Fruit fly (Drosophila melanogaster) whole organism, embryonic: ENCODE results near the gene CG16959.

Source experiments
- Adf1 ChIP-seq: fragments of 200-800 bp; sonication (Bioruptor generic); IDR thresholded peaks from 2 replicates; pipeline ENCODE4 v1.3.6; 2022; ENCODE audit warnings: missing biosample characterization, missing genetic modification characterization
- CG11504 ChIP-seq: fragments of 200-800 bp; sonication (Bioruptor generic); optimal IDR thresholded peaks from 3 replicates; lab custom pipeline; 2019; ENCODE audit warnings: missing biosample characterization, mild to moderate bottlenecking, missing genetic modification characterization, moderate library complexity
- CG11696 ChIP-seq: fragments of 200-800 bp; sonication (Bioruptor generic); IDR thresholded peaks from 2 replicates; pipeline ENCODE4 v1.3.6; 2022; ENCODE audit warnings: missing biosample characterization, missing genetic modification characterization
- CG12391 ChIP-seq: fragments of 200-800 bp; sonication (Bioruptor generic); optimal IDR thresholded peaks from 3 replicates; lab custom pipeline; 2018; ENCODE audit warnings: missing biosample characterization, mild to moderate bottlenecking, missing genetic modification characterization, moderate library complexity
- CG15269 ChIP-seq: fragments of 200-800 bp; sonication (Bioruptor generic); optimal IDR thresholded peaks from 2 replicates; lab custom pipeline; 2018; ENCODE audit warnings: missing biosample characterization, mild to moderate bottlenecking, missing genetic modification characterization, moderate library complexity
- CG17802 ChIP-seq: fragments of 200-800 bp; sonication (Bioruptor generic); optimal IDR thresholded peaks from 2 replicates; lab custom pipeline; 2018; ENCODE audit warnings: missing biosample characterization, mild to moderate bottlenecking, missing genetic modification characterization, moderate library complexity
- CG2199 ChIP-seq: fragments of 200-800 bp; sonication (Bioruptor generic); IDR thresholded peaks from 3 replicates; pipeline ENCODE4 v1.3.6; 2022; ENCODE audit warnings: missing biosample characterization, missing genetic modification characterization
- CG2202 ChIP-seq: fragments of 200-800 bp; sonication (Bioruptor generic); optimal IDR thresholded peaks from 2 replicates; lab custom pipeline; 2018; ENCODE audit warnings: missing biosample characterization, mild to moderate bottlenecking, missing genetic modification characterization
- CG30020 ChIP-seq: fragments of 200-800 bp; optimal IDR thresholded peaks from 2 replicates; lab custom pipeline; 2019; ENCODE audit warnings: missing biosample characterization, mild to moderate bottlenecking, missing genetic modification characterization, moderate library complexity
- CG33213 ChIP-seq: fragments of 200-800 bp; sonication (Bioruptor generic); optimal IDR thresholded peaks from 3 replicates; lab custom pipeline; 2016; ENCODE audit warnings: missing biosample characterization, missing genetic modification characterization
- CG34224 ChIP-seq: fragments of 200-800 bp; sonication (Bioruptor generic); IDR thresholded peaks from 3 replicates; pipeline ENCODE4 v1.3.6; 2022; ENCODE audit warnings: missing biosample characterization, missing genetic modification characterization; ENCODE audit not compliant: partially characterized antibody
- CG6175 ChIP-seq: fragments of 200-800 bp; sonication (Bioruptor generic); IDR thresholded peaks from 3 replicates; pipeline ENCODE4 v1.3.6; 2022; ENCODE audit warnings: missing biosample characterization, missing genetic modification characterization
- CG6854 ChIP-seq: fragments of 200-800 bp; sonication (Bioruptor generic); optimal IDR thresholded peaks from 3 replicates; lab custom pipeline; 2017; ENCODE audit warnings: missing biosample characterization, mild to moderate bottlenecking, missing genetic modification characterization
- Doc3 ChIP-seq: fragments of 200-800 bp; sonication (Bioruptor generic); IDR thresholded peaks from 3 replicates; pipeline ENCODE4 v1.3.6; 2022; ENCODE audit warnings: missing biosample characterization, missing genetic modification characterization; ENCODE audit not compliant: partially characterized antibody
- Dref ChIP-seq: fragments of 200-800 bp; sonication (Bioruptor generic); IDR thresholded peaks from 2 replicates; pipeline ENCODE4 v1.3.6; 2022; ENCODE audit warnings: missing biosample characterization, missing genetic modification characterization
- ERR ChIP-seq: fragments of 200-800 bp; sonication (Bioruptor generic); optimal IDR thresholded peaks from 2 replicates; lab custom pipeline; 2016; ENCODE audit warnings: missing biosample characterization, missing genetic modification characterization
- Hr39 ChIP-seq: fragments of >200 bp; optimal IDR thresholded peaks from 2 replicates; lab custom pipeline; 2017
- Jarid2 ChIP-seq: fragments of 200-800 bp; sonication (Bioruptor generic); optimal IDR thresholded peaks from 3 replicates; lab custom pipeline; 2017; ENCODE audit warnings: mild to moderate bottlenecking, missing biosample characterization, missing genetic modification reagents, missing genetic modification characterization
- Kr ChIP-seq: fragments of 200-800 bp; sonication (Bioruptor generic); optimal IDR thresholded peaks from 2 replicates; lab custom pipeline; 2017; ENCODE audit warnings: missing biosample characterization, mild to moderate bottlenecking, missing genetic modification characterization
- Med ChIP-seq: fragments of 200-800 bp; sonication (Bioruptor generic); peaks from one replicate; lab custom pipeline; 2016; ENCODE audit warnings: missing biosample characterization, missing genetic modification characterization, mild to moderate bottlenecking, inconsistent platforms, moderate library complexity
- Mrtf ChIP-seq: fragments of 200-800 bp; sonication (Bioruptor generic); IDR thresholded peaks from 3 replicates; pipeline ENCODE4 v1.3.6; 2022; ENCODE audit warnings: missing biosample characterization, missing genetic modification characterization
- Nf-YC ChIP-seq: fragments of 200-800 bp; optimal IDR thresholded peaks from 3 replicates; lab custom pipeline; 2019; ENCODE audit warnings: missing biosample characterization, mild to moderate bottlenecking, missing genetic modification characterization, moderate library complexity
- PHDP ChIP-seq: fragments of 200-800 bp; sonication (Bioruptor generic); optimal IDR thresholded peaks from 3 replicates; lab custom pipeline; 2018; ENCODE audit warnings: missing biosample characterization, mild to moderate bottlenecking, missing genetic modification characterization, moderate library complexity
- Scr ChIP-seq: fragments of 200-800 bp; sonication (Bioruptor generic); IDR thresholded peaks from 2 replicates; pipeline ENCODE4 v1.3.6; 2022; ENCODE audit warnings: missing biosample characterization, missing genetic modification characterization; ENCODE audit not compliant: partially characterized antibody
- abd-A ChIP-seq: fragments of 200-800 bp; sonication (Bioruptor generic); optimal IDR thresholded peaks from 3 replicates; lab custom pipeline; 2019; ENCODE audit warnings: missing biosample characterization, mild to moderate bottlenecking, missing genetic modification characterization, moderate library complexity
- bbx ChIP-seq: fragments of 200-800 bp; sonication (Bioruptor generic); IDR thresholded peaks from 2 replicates; pipeline ENCODE4 v1.3.6; 2022; ENCODE audit warnings: missing biosample characterization, missing genetic modification characterization; ENCODE audit not compliant: partially characterized antibody
- bsh ChIP-seq, 2 experiments: fragments of 200-800 bp; sonication (Bioruptor generic); optimal IDR thresholded peaks; 2 replicates each; lab custom pipeline; 2017 to 2018; ENCODE audit warnings: mild to moderate bottlenecking in 2 of 2, missing biosample characterization in 2 of 2, missing genetic modification characterization in 2 of 2, moderate library complexity in 1 of 2
- cg ChIP-seq: fragments of 200-800 bp; sonication (Bioruptor generic); optimal IDR thresholded peaks from 3 replicates; lab custom pipeline; 2019; ENCODE audit warnings: missing biosample characterization, mild to moderate bottlenecking, missing genetic modification characterization, moderate library complexity
- chinmo ChIP-seq: fragments of 200-800 bp; sonication (Bioruptor generic); IDR thresholded peaks from 4 replicates; pipeline ENCODE4 v1.3.6; 2022; ENCODE audit warnings: missing biosample characterization, missing genetic modification characterization; ENCODE audit not compliant: partially characterized antibody
- crp ChIP-seq, 2 experiments: fragments of 200-800 bp; sonication (Bioruptor generic); optimal IDR thresholded peaks; 2 replicates in 1 of 2; 3 replicates in 1 of 2; lab custom pipeline; 2017; ENCODE audit warnings: missing biosample characterization in 2 of 2, missing genetic modification characterization in 2 of 2, mild to moderate bottlenecking in 1 of 2, moderate library complexity in 1 of 2
- cwo ChIP-seq: fragments of 200-800 bp; sonication (Bioruptor generic); optimal IDR thresholded peaks from 3 replicates; lab custom pipeline; 2017; ENCODE audit warnings: missing biosample characterization, missing genetic modification characterization, mild to moderate bottlenecking, moderate library complexity, missing genetic modification reagents
- inv ChIP-seq: fragments of 200-800 bp; sonication (Bioruptor generic); IDR thresholded peaks from 2 replicates; pipeline ENCODE4 v1.3.6; 2022; ENCODE audit warnings: missing biosample characterization, missing genetic modification characterization; ENCODE audit not compliant: partially characterized antibody
- kni ChIP-seq: fragments of 200-800 bp; sonication (Bioruptor generic); optimal IDR thresholded peaks from 3 replicates; lab custom pipeline; 2017; ENCODE audit warnings: mild to moderate bottlenecking, missing biosample characterization, missing genetic modification reagents, missing genetic modification characterization
- luna ChIP-seq: fragments of 200-800 bp; sonication (Bioruptor generic); optimal IDR thresholded peaks from 2 replicates; lab custom pipeline; 2016; ENCODE audit warnings: missing biosample characterization, missing genetic modification characterization
- p53 ChIP-seq: fragments of 200-800 bp; sonication (Bioruptor generic); optimal IDR thresholded peaks from 2 replicates; lab custom pipeline; 2016; ENCODE audit warnings: missing biosample characterization, missing genetic modification characterization
- run ChIP-seq: fragments of 200-800 bp; sonication (Bioruptor generic); optimal IDR thresholded peaks from 3 replicates; lab custom pipeline; 2018; ENCODE audit warnings: missing biosample characterization, mild to moderate bottlenecking, missing genetic modification characterization
- sc ChIP-seq, 3 experiments: fragments of >200 bp in 2 of 3; fragments of 200-800 bp in 1 of 3; sonication (Bioruptor generic) in 1 of 3; optimal IDR thresholded peaks; 2 replicates in 2 of 3; 3 replicates in 1 of 3; lab custom pipeline; 2017; ENCODE audit warnings: mild to moderate bottlenecking in 1 of 3, missing biosample characterization in 1 of 3, missing genetic modification characterization in 1 of 3, missing genetic modification reagents in 1 of 3
- sd ChIP-seq: fragments of 200-800 bp; sonication (Bioruptor generic); optimal IDR thresholded peaks from 3 replicates; lab custom pipeline; 2018; ENCODE audit warnings: missing biosample characterization, mild to moderate bottlenecking, missing genetic modification characterization, moderate library complexity
- sens-2 ChIP-seq: fragments of 200-800 bp; sonication (Bioruptor generic); IDR thresholded peaks from 2 replicates; pipeline ENCODE4 v1.3.6; 2022; ENCODE audit warnings: missing biosample characterization, missing genetic modification characterization
- sima ChIP-seq: fragments of 200-800 bp; sonication (Bioruptor generic); optimal IDR thresholded peaks from 2 replicates; lab custom pipeline; 2016; ENCODE audit warnings: missing biosample characterization, missing genetic modification characterization
- unc-4 ChIP-seq: fragments of 200-800 bp; sonication (Bioruptor generic); IDR thresholded peaks from 2 replicates; pipeline ENCODE4 v1.3.6; 2022; ENCODE audit warnings: missing biosample characterization, missing genetic modification characterization; ENCODE audit not compliant: partially characterized antibody
- wdn ChIP-seq: fragments of 200-800 bp; sonication (Bioruptor generic); IDR thresholded peaks from 2 replicates; pipeline ENCODE4 v1.3.6; 2022; ENCODE audit warnings: missing biosample characterization, missing genetic modification characterization
- z ChIP-seq: fragments of 200-800 bp; sonication (Bioruptor generic); IDR thresholded peaks from 3 replicates; pipeline ENCODE4 v1.3.6; 2022; ENCODE audit warnings: missing biosample characterization, missing genetic modification characterization
- zf30C ChIP-seq: fragments of 200-800 bp; sonication (Bioruptor generic); optimal IDR thresholded peaks from 3 replicates; lab custom pipeline; 2018; ENCODE audit warnings: missing biosample characterization, mild to moderate bottlenecking, missing genetic modification characterization

Gene CG16959

dm6 chr3L:15107776-15108379, 17.2 kb downstream of the CG16959 start (continued):
- TF ChIP-seq inv (GFP tag; lab: Robert Waterston, UW) (no peak), Mrtf (GFP tag; lab: Robert Waterston, UW) (no peak), Hr39 (lab: Kevin White, UChicago) (no peak), PHDP (peak; percentile 46), z (no peak), Dref (no peak), luna (GFP tag; lab: Kevin White, UChicago) (no peak), p53 (GFP tag; lab: Kevin White, UChicago) (no peak), Kr (GFP tag; lab: Kevin White, UChicago) (no peak)

dm6 chr3L:15107158-15107775, 17.9 kb downstream of the CG16959 start:
- TF ChIP-seq sima (no peak), Doc3 (GFP tag; lab: Robert Waterston, UW) (0 out of 3 replicates have a peak, but pooled peaks have one; percentile 25), Kr (GFP tag; lab: Kevin White, UChicago) (no peak), CG11504 (tag; lab: Kevin White, UChicago) (no peak), cg (peak; percentile 54), ERR (GFP tag; lab: Kevin White, UChicago) (no peak), sens-2 (no peak), inv (GFP tag; lab: Robert Waterston, UW) (0 out of 2 replicates have a peak, but pooled peaks have one; percentile 16), z (no peak), kni (GFP tag; lab: Kevin White, UChicago) (no peak), CG34224 (GFP tag; lab: Robert Waterston, UW) (peak; percentile 12; the same call in 1 of the 3 replicates), bbx (GFP tag; lab: Robert Waterston, UW) (peak; percentile 46; the same call in 1 of the 2 replicates), crp (GFP tag; optimal IDR thresholded peaks at IDR 0.05; lab: Kevin White, UChicago) (no peak), Med (GFP tag; lab: Kevin White, UChicago) (peak; percentile 50), Adf1 (GFP tag; lab: Robert Waterston, UW) (peak; percentile 62; the same call in 1 of the 2 replicates), chinmo (GFP tag; lab: Robert Waterston, UW) (peak; percentile 62; the same call in 1 of the 4 replicates), CG2199 (GFP tag; lab: Robert Waterston, UW) (0 out of 3 replicates have a peak, but pooled peaks have one; percentile 29), CG6854 (peak; percentile 69), CG11696 (GFP tag; lab: Robert Waterston, UW) (no peak), sd (tag; lab: Kevin White, UChicago) (peak; percentile 5), CG17802 (no peak), Nf-YC (tag; lab: Kevin White, UChicago) (no peak), cwo (no peak), bsh (GFP tag; optimal IDR thresholded peaks at IDR 0.05; lab: Kevin White, UChicago) (no peak), run (tag; lab: Kevin White, UChicago) (no peak), CG30020 (tag; lab: Kevin White, UChicago) (no peak), zf30C (GFP tag; lab: Kevin White, UChicago) (no peak), unc-4 (GFP tag; lab: Robert Waterston, UW) (0 out of 2 replicates have a peak, but pooled peaks have one; percentile 28), CG2202 (no peak), abd-A (tag; lab: Kevin White, UChicago) (peak; percentile 87), CG12391 (tag; lab: Kevin White, UChicago) (no peak), Scr (GFP tag; lab: Robert Waterston, UW) (no peak), CG33213 (GFP tag; lab: Kevin White, UChicago) (no peak), wdn (no peak), CG15269 (tag; lab: Kevin White, UChicago) (no peak), sc (optimal IDR thresholded peaks at IDR 0.05; lab: Kevin White, UChicago) (no peak), sc (GFP tag; optimal IDR thresholded peaks at IDR 0.05; lab: Kevin White, UChicago) (no peak), CG6175 (0 out of 3 replicates have a peak, but pooled peaks have one; percentile 18), Jarid2 (GFP tag; lab: Kevin White, UChicago) (no peak)
